Worm (Caenorhabditis elegans) whole organism, L4/young adult: ENCODE results near the gene F22B7.9.

Experiments used
- W03F9.2 ChIP-seq: fragments of 150-350 bp; optimal IDR thresholded peaks from 2 replicates; lab custom pipeline; 2014; ENCODE audit warnings: missing biosample characterization, missing genetic modification characterization
- him-1 ChIP-seq: sonication (generic microtip); optimal IDR thresholded peaks from 2 replicates; lab custom pipeline; 2016; ENCODE audit warnings: missing genotype, missing genetic modification reagents, missing genetic modification characterization, missing compliant biosample characterization

ce11 chrIII:8622435-8622834 lies 31.3 kb downstream of the F22B7.9 start, which contains the start of gene ceh-16:
- TF ChIP-seq him-1 (no peak), W03F9.2 (tag; lab: Kevin White, UChicago) (no peak)
